Worm (Caenorhabditis elegans) whole organism, L3 larva: ENCODE data around the gene cnc-4.

Source experiments
- egl-5 ChIP-seq: fragments of 150-350 bp; optimal IDR thresholded peaks from 2 replicates; lab custom pipeline; 2017; ENCODE audit warnings: missing biosample characterization, missing genetic modification reagents, missing genetic modification characterization, inconsistent platforms
- nhr-12 ChIP-seq: fragments of 150-350 bp; optimal IDR thresholded peaks from 2 replicates; lab custom pipeline; 2014; ENCODE audit warnings: missing biosample characterization, missing genetic modification characterization
- skn-1 ChIP-seq: fragments of 150-350 bp; optimal IDR thresholded peaks from 2 replicates; lab custom pipeline; 2014; ENCODE audit warnings: missing biosample characterization, missing genetic modification characterization
- ztf-11 ChIP-seq: fragments of 150-350 bp; optimal IDR thresholded peaks from 2 replicates; lab custom pipeline; 2014; ENCODE audit warnings: missing biosample characterization, missing genetic modification characterization

- TF ChIP-seq ztf-11 (tag; lab: Kevin White, UChicago) = no peak
- TF ChIP-seq egl-5 (tag; lab: Kevin White, UChicago) = no peak
- no peak for TF ChIP-seq nhr-12
- no peak for TF ChIP-seq skn-1 (tag; lab: Kevin White, UChicago)
Measured at ce11 chrV:1445081-1445480, 1.9 kb upstream of the cnc-4 start, which contains the start of gene cnc-5.
